Worm (Caenorhabditis elegans): ENCODE data around the gene F35G12.5.

F35G12.5 gene

DNA sequence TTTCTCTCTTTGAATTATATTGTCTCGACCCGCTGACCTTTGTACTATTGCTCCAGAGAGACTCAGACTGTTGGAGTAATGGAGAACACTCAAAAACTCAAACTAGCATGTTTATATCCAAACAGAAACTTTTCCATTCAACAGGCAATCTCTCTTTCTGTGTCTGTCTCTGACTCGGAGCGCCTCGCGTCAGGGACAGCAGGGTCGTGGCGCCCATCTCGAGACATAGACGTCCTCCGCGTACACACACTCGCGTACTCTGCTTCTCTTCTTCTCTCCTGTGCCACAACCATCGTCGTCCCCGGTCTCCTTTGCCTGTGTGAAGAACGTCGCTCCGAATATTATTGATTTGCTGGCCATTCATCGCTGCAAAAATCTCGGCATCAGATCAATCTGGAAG lies 32.0 kb upstream of the F35G12.5 start:
- TF ChIP-seq chd-7 (tag; optimal IDR thresholded peaks at IDR 0.05) (peak; percentile 44), sea-2 (GFP tag; IDR thresholded peaks at IDR 0.05) (no peak), him-1 (tag; optimal IDR thresholded peaks at IDR 0.05) (no peak), egl-18 (GFP tag; IDR thresholded peaks at IDR 0.05) (no peak), cebp-1 (GFP tag; IDR thresholded peaks at IDR 0.05) (peak; percentile 42; the same call in 1 of the 2 replicates), cebp-1 (tag; optimal IDR thresholded peaks at IDR 0.05) (peak; percentile 73), B0336.3 (GFP tag; IDR thresholded peaks at IDR 0.05) (peak; percentile 45; the same call in 1 of the 2 replicates), fkh-3 (tag; optimal IDR thresholded peaks at IDR 0.05) (no peak), rec-8 (tag; optimal IDR thresholded peaks at IDR 0.05) (no peak), K12H6.12 (tag; optimal IDR thresholded peaks at IDR 0.05) (peak; percentile 79), aptf-3 (GFP tag; IDR thresholded peaks at IDR 0.05) (no peak), hsf-1 (GFP tag; IDR thresholded peaks at IDR 0.05) (no peak), lag-1 (GFP tag; IDR thresholded peaks at IDR 0.05) (no peak), tlf-1 (GFP tag; optimal IDR thresholded peaks at IDR 0.05) (no peak), lsl-1 (GFP tag; optimal IDR thresholded peaks at IDR 0.05) (no peak), F52B5.7 (tag; optimal IDR thresholded peaks at IDR 0.05) (no peak), lin-54 (GFP tag; optimal IDR thresholded peaks at IDR 0.05) (peak; percentile 40), nhr-179 (tag; optimal IDR thresholded peaks at IDR 0.05) (no peak), pbrm-1 (GFP tag; IDR thresholded peaks at IDR 0.05) (0 out of 2 replicates have a peak, but pooled peaks have one; percentile 18), ceh-40 (GFP tag; IDR thresholded peaks at IDR 0.05) (no peak), atf-7 (tag; optimal IDR thresholded peaks at IDR 0.05) (no peak), attf-3 (GFP tag; conservative IDR thresholded peaks at IDR 0.05) (0 out of 2 replicates have a peak, but pooled peaks have one; percentile 9), ama-1 (optimal IDR thresholded peaks at IDR 0.05) (no peak), ama-1 (GFP tag; optimal IDR thresholded peaks at IDR 0.05) (no peak), ets-4 (GFP tag; optimal IDR thresholded peaks at IDR 0.05) (peak; percentile 43), hmg-1.2 (GFP tag; IDR thresholded peaks at IDR 0.05) (peak; percentile 68; the same call in 1 of the 2 replicates), F37B4.10 (GFP tag; IDR thresholded peaks at IDR 0.05) (no peak), ztf-18 (tag; optimal IDR thresholded peaks at IDR 0.05) (peak; percentile 47), mcd-1 (GFP tag; IDR thresholded peaks at IDR 0.05) (peak; percentile 65), nfya-1 (tag; optimal IDR thresholded peaks at IDR 0.05; ENCODE audit: borderline replicate concordance, insufficient read depth) (no peak), hlh-26 (GFP tag; conservative IDR thresholded peaks at IDR 0.05) (no peak), madf-6 (GFP tag; IDR thresholded peaks at IDR 0.05) (no peak), B0261.1 (tag; optimal IDR thresholded peaks at IDR 0.05) (no peak), nhr-27 (tag; optimal IDR thresholded peaks at IDR 0.05) (no peak), let-526 (GFP tag; IDR thresholded peaks at IDR 0.05) (no peak), ztf-3 (GFP tag; optimal IDR thresholded peaks at IDR 0.05) (no peak), tbp1 (GFP tag; optimal IDR thresholded peaks at IDR 0.05) (peak; percentile 8), ccch-3 (GFP tag; optimal IDR thresholded peaks at IDR 0.05) (no peak), rpc-1 (optimal IDR thresholded peaks at IDR 0.05) (no peak), rpc-1 (tag; optimal IDR thresholded peaks at IDR 0.05) (no peak), F10E7.11 (tag; optimal IDR thresholded peaks at IDR 0.05) (no peak), nhr-120 (GFP tag; IDR thresholded peaks at IDR 0.05) (no peak), attf-5 (GFP tag; optimal IDR thresholded peaks at IDR 0.05) (peak; percentile 90), nhr-90 (tag; optimal IDR thresholded peaks at IDR 0.05) (peak; percentile 45), lir-1 (GFP tag; conservative IDR thresholded peaks at IDR 0.05) (no peak), ceh-27 (GFP tag; optimal IDR thresholded peaks at IDR 0.05) (peak; percentile 88), ekl-4 (GFP tag; IDR thresholded peaks at IDR 0.05) (0 out of 2 replicates have a peak, but pooled peaks have one; percentile 30), rcor-1 (GFP tag; IDR thresholded peaks at IDR 0.05) (no peak; the same call in 1 of the 2 replicates), egl-44 (GFP tag; IDR thresholded peaks at IDR 0.05) (no peak), lin-35 (GFP tag; optimal IDR thresholded peaks at IDR 0.05) (no peak)
